Worm (Caenorhabditis elegans): ENCODE data around the gene art-1.

- TF ChIP-seq unc-39 (tag; optimal IDR thresholded peaks at IDR 0.05), result no peak
- no peak for TF ChIP-seq unc-62 (GFP tag; optimal IDR thresholded peaks at IDR 0.05)
- no peak for TF ChIP-seq blmp-1 (tag; optimal IDR thresholded peaks at IDR 0.05)
- TF ChIP-seq snpc-4 (tag; optimal IDR thresholded peaks at IDR 0.05), result no peak
- TF ChIP-seq drap-1 (GFP tag; optimal IDR thresholded peaks at IDR 0.05), result no peak
- TF ChIP-seq mls-2 (tag; optimal IDR thresholded peaks at IDR 0.05), result no peak
- TF ChIP-seq unc-120 (tag; optimal IDR thresholded peaks at IDR 0.05; ENCODE audit: poor library complexity, severe bottlenecking), result no peak
- TF ChIP-seq zip-8 (tag; optimal IDR thresholded peaks at IDR 0.05), result no peak
- TF ChIP-seq ceh-43 (GFP tag; optimal IDR thresholded peaks at IDR 0.05), result no peak
- TF ChIP-seq nhr-76 (tag; optimal IDR thresholded peaks at IDR 0.05), result no peak
- TF ChIP-seq elt-3 (tag; optimal IDR thresholded peaks at IDR 0.05), result no peak
- no peak for TF ChIP-seq lin-13 (tag; optimal IDR thresholded peaks at IDR 0.05)
- no peak for TF ChIP-seq sptf-1 (tag; optimal IDR thresholded peaks at IDR 0.05)
- no peak for TF ChIP-seq pha-4 (tag; optimal IDR thresholded peaks at IDR 0.05)
These were observed 45.0 kb downstream of the art-1 start for ce11 chrII:6927034-6927433.
